Worm (Caenorhabditis elegans) whole organism, L4 larva: ENCODE measurements around the gene cyy-1.

Experiments
- lsy-2 ChIP-seq, 2 experiments: fragments of 150-350 bp in 1 of 2; sonication (generic microtip) in 1 of 2; optimal IDR thresholded peaks; 2 replicates each; lab custom pipeline; 2014 to 2017; ENCODE audit warnings: missing biosample characterization in 2 of 2, missing genetic modification characterization in 2 of 2
- ztf-11 ChIP-seq: fragments of 150-350 bp; optimal IDR thresholded peaks from 2 replicates; lab custom pipeline; 2014; ENCODE audit warnings: missing biosample characterization, missing genetic modification characterization

- TF ChIP-seq ztf-11 (tag; lab: Kevin White, UChicago) = no peak
- peak; percentile 97 to 98 for TF ChIP-seq lsy-2 (tag; optimal IDR thresholded peaks at IDR 0.05; lab: Kevin White, UChicago)
Observed at ce11 chrIII:8417192-8417967, 11.7 kb downstream of the cyy-1 start.
